Fruit fly (Drosophila melanogaster): ENCODE results near the gene CG2685.
A peak's percentile ranks its signal among the peaks of the same experiment; 100 is the strongest.

CG2685 gene

DNA sequence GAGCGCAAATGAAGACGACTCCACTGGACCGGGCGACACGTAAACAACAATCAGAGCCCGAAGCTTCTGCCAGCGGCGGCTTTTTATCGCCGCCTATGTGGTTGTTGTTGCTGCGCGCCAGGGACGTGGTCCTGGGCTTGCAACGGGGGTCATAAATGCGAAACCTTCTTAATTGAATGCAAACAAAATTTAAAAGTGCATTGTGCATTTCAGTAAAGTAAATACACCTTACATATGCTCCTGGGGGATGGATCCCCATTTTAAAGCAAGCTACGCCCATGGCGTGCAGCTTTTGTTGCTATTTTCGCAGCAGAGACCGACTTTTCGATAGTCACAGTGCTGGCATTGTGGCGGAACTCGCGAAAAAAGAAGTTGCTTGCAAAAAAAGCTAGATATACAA lies 10.1 kb downstream of the CG2685 start, which contains the start of gene Ugalt:
Gene Ugalt (minus strand): TSS at position 160 of the 400 bp plus-strand sequence.
- TF ChIP-seq CG34367 (tag; optimal IDR thresholded peaks at IDR 0.05): peak; percentile 100
- peak; percentile 100 for TF ChIP-seq CG8301 (tag; optimal IDR thresholded peaks at IDR 0.05)
- TF ChIP-seq Snoo (tag; optimal IDR thresholded peaks at IDR 0.05): peak; percentile 100
- peak; percentile 100 for TF ChIP-seq Ets98B (GFP tag; IDR thresholded peaks at IDR 0.05)
- peak; percentile 100 for TF ChIP-seq CG14655 (GFP tag; optimal IDR thresholded peaks at IDR 0.05)
- peak; percentile 100 for TF ChIP-seq CG13204 (GFP tag; optimal IDR thresholded peaks at IDR 0.05)
- peak; percentile 100 for TF ChIP-seq rn (GFP tag; IDR thresholded peaks at IDR 0.05)
- TF ChIP-seq CG4496 (GFP tag; IDR thresholded peaks at IDR 0.05): peak; percentile 100
- TF ChIP-seq Pif1B (GFP tag; optimal IDR thresholded peaks at IDR 0.05): peak; percentile 100
- peak; percentile 100 for TF ChIP-seq CG8159 (tag; optimal IDR thresholded peaks at IDR 0.05)
- TF ChIP-seq CG12605 (GFP tag; IDR thresholded peaks at IDR 0.05): peak; percentile 100
- TF ChIP-seq EcR (GFP tag; optimal IDR thresholded peaks at IDR 0.05): peak; percentile 83
- TF ChIP-seq D1 (tag; optimal IDR thresholded peaks at IDR 0.05): peak; percentile 100
- TF ChIP-seq CG10348 (GFP tag; IDR thresholded peaks at IDR 0.05): peak; percentile 100
- TF ChIP-seq CG17806 (tag; optimal IDR thresholded peaks at IDR 0.05): peak; percentile 100
- peak; percentile 100 for TF ChIP-seq CG15710 (tag; optimal IDR thresholded peaks at IDR 0.05)
- TF ChIP-seq fd96Ca (GFP tag; IDR thresholded peaks at IDR 0.05): peak; percentile 100
- peak; percentile 100 for TF ChIP-seq Pif1A (GFP tag; optimal IDR thresholded peaks at IDR 0.05)
- TF ChIP-seq CG9948 (tag; optimal IDR thresholded peaks at IDR 0.05): peak; percentile 100
- TF ChIP-seq gl (tag; optimal IDR thresholded peaks at IDR 0.05): peak; percentile 100
- TF ChIP-seq CG32121 (GFP tag; IDR thresholded peaks at IDR 0.05): peak; percentile 100

dm6 chrX:2698064-2698894 lies 15.5 kb downstream of the CG2685 start, which contains the start of the genes Spg7 and Lint-O:
Spg7 (minus strand) TSS chrX:2698211.
Lint-O (plus strand) TSS chrX:2698701.
- TF ChIP-seq CG8159 (tag; optimal IDR thresholded peaks at IDR 0.05) (no peak), CG9948 (tag; optimal IDR thresholded peaks at IDR 0.05) (no peak), CG14655 (GFP tag; optimal IDR thresholded peaks at IDR 0.05) (no peak), CG17806 (tag; optimal IDR thresholded peaks at IDR 0.05) (no peak), CG15710 (tag; optimal IDR thresholded peaks at IDR 0.05) (no peak), CG32121 (GFP tag; IDR thresholded peaks at IDR 0.05) (no peak), CG34367 (tag; optimal IDR thresholded peaks at IDR 0.05) (no peak), gl (tag; optimal IDR thresholded peaks at IDR 0.05) (no peak), Pif1A (GFP tag; optimal IDR thresholded peaks at IDR 0.05) (no peak), Pif1B (GFP tag; optimal IDR thresholded peaks at IDR 0.05) (no peak)

DNA sequence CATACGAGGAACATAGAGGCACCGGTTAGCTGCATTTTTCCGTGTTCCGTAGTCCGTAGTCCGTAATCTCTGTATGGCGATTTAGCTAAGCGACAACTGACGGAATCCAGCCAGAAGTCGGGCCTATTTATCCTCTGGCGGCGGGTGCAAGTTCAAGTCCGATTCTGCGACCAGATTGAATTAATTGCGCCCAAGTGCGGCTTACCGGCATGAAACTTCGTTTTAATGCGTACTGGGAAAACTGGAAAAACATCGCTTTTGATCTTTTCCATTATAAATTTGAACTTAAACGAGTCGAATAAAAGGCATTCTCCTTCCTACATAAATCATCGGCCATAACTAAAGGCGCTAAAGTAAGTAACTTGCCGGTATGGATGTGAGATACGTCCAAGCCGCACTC lies 20.0 kb downstream of the CG2685 start, which contains the start of gene dyw:
Gene dyw (minus strand): TSS at position 101 of the 400 bp plus-strand sequence.
- TF ChIP-seq CG13204 (GFP tag; optimal IDR thresholded peaks at IDR 0.05) (no peak), fd96Ca (GFP tag; IDR thresholded peaks at IDR 0.05) (no peak), rn (GFP tag; IDR thresholded peaks at IDR 0.05) (no peak), CG14655 (GFP tag; optimal IDR thresholded peaks at IDR 0.05) (no peak), D1 (tag; optimal IDR thresholded peaks at IDR 0.05) (no peak), CG15710 (tag; optimal IDR thresholded peaks at IDR 0.05) (no peak), CG8301 (tag; optimal IDR thresholded peaks at IDR 0.05) (no peak), CG10348 (GFP tag; IDR thresholded peaks at IDR 0.05) (no peak), EcR (GFP tag; optimal IDR thresholded peaks at IDR 0.05) (no peak), gl (tag; optimal IDR thresholded peaks at IDR 0.05) (no peak), CG17806 (tag; optimal IDR thresholded peaks at IDR 0.05) (no peak), Pif1B (GFP tag; optimal IDR thresholded peaks at IDR 0.05) (no peak), CG8159 (tag; optimal IDR thresholded peaks at IDR 0.05) (no peak)

dm6 chrX:2690376-2690775 lies 23.4 kb downstream of the CG2685 start:
- no peak for TF ChIP-seq Snoo (tag; optimal IDR thresholded peaks at IDR 0.05)

DNA sequence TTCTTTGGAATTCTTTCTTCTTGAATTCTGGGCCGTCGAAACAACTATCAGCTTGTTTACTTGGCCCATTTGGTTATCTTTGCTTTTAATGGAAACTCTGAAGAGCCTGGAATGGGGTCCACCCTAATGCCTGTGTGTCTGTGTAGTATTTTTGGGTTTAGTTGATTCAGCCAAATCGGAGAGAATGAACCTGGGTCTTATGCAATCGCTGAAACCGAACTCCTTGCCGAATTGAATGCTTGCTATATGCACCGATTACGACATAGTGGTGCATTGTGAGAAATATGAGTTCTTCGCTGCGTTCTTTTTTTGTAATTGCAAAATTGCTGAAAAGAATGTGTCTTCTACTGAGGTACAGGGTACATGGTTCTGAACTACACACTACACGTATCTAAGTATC lies 26.8 kb downstream of the CG2685 start:
- TF ChIP-seq CG8159 (tag; optimal IDR thresholded peaks at IDR 0.05) (peak; percentile 11), CG13204 (GFP tag; optimal IDR thresholded peaks at IDR 0.05) (no peak)

- TF ChIP-seq Pif1A (GFP tag; optimal IDR thresholded peaks at IDR 0.05) (no peak), EcR (GFP tag; optimal IDR thresholded peaks at IDR 0.05) (no peak), CG32121 (GFP tag; IDR thresholded peaks at IDR 0.05) (no peak), Ets98B (GFP tag; IDR thresholded peaks at IDR 0.05) (no peak), gl (tag; optimal IDR thresholded peaks at IDR 0.05) (no peak), CG13204 (GFP tag; optimal IDR thresholded peaks at IDR 0.05) (no peak), CG34367 (tag; optimal IDR thresholded peaks at IDR 0.05) (no peak), CG4496 (GFP tag; IDR thresholded peaks at IDR 0.05) (no peak), D1 (tag; optimal IDR thresholded peaks at IDR 0.05) (no peak), CG15710 (tag; optimal IDR thresholded peaks at IDR 0.05) (no peak), CG14655 (GFP tag; optimal IDR thresholded peaks at IDR 0.05) (no peak), CG12605 (GFP tag; IDR thresholded peaks at IDR 0.05) (no peak), rn (GFP tag; IDR thresholded peaks at IDR 0.05) (no peak)
Observed at dm6 chrX:2685580-2685979, 28.2 kb downstream of the CG2685 start, which contains the start of gene per. per (plus strand) TSS chrX:2685580.

Measured in whole organism, pupa.